Fruit fly (Drosophila melanogaster) whole organism, embryonic: ENCODE results near the gene DCTN1-p150.
A peak's percentile ranks its signal among the peaks of the same experiment; 100 is the strongest.

Source experiments
- ATbp ChIP-seq: fragments of 200-800 bp; sonication (Bioruptor generic); optimal IDR thresholded peaks from 2 replicates; lab custom pipeline; 2017; ENCODE audit warnings: missing biosample characterization, mild to moderate bottlenecking, missing genetic modification characterization, missing genetic modification reagents
- Awh ChIP-seq: fragments of 200-800 bp; sonication (Bioruptor generic); IDR thresholded peaks from 2 replicates; pipeline ENCODE4, ENCODE4 v1.3.6; 2022; ENCODE audit warnings: missing biosample characterization, missing genetic modification characterization
- CG12391 ChIP-seq: fragments of 200-800 bp; sonication (Bioruptor generic); optimal IDR thresholded peaks from 3 replicates; lab custom pipeline; 2018; ENCODE audit warnings: missing biosample characterization, mild to moderate bottlenecking, missing genetic modification characterization, moderate library complexity
- CG12769 ChIP-seq: fragments of 200-800 bp; sonication (Bioruptor generic); optimal IDR thresholded peaks from 2 replicates; lab custom pipeline; 2019; ENCODE audit warnings: missing biosample characterization, mild to moderate bottlenecking, missing genetic modification characterization, moderate library complexity
- CG13424 ChIP-seq: fragments of 200-800 bp; sonication (Bioruptor generic); optimal IDR thresholded peaks from 2 replicates; lab custom pipeline; 2019; ENCODE audit warnings: missing biosample characterization, mild to moderate bottlenecking, missing genetic modification characterization, moderate library complexity
- CG14441 ChIP-seq: fragments of 200-800 bp; sonication (Bioruptor generic); IDR thresholded peaks from 2 replicates; pipeline ENCODE4 v1.3.6; 2022; ENCODE audit warnings: missing biosample characterization, missing genetic modification characterization
- CG14710 ChIP-seq: fragments of 200-800 bp; sonication (Bioruptor generic); optimal IDR thresholded peaks from 3 replicates; lab custom pipeline; 2019; ENCODE audit warnings: missing biosample characterization, mild to moderate bottlenecking, missing genetic modification characterization, moderate library complexity
- CG15269 ChIP-seq: fragments of 200-800 bp; sonication (Bioruptor generic); optimal IDR thresholded peaks from 2 replicates; lab custom pipeline; 2018; ENCODE audit warnings: missing biosample characterization, mild to moderate bottlenecking, missing genetic modification characterization, moderate library complexity
- CG1603 ChIP-seq: fragments of 200-800 bp; sonication (Bioruptor generic); optimal IDR thresholded peaks from 2 replicates; lab custom pipeline; 2019; ENCODE audit warnings: missing biosample characterization, mild to moderate bottlenecking, missing genetic modification characterization, moderate library complexity
- CG18262 ChIP-seq: fragments of 200-800 bp; optimal IDR thresholded peaks from 3 replicates; lab custom pipeline; 2019; ENCODE audit warnings: missing biosample characterization, mild to moderate bottlenecking, missing genetic modification characterization, moderate library complexity
- CG2678 ChIP-seq: fragments of 200-800 bp; sonication (Bioruptor generic); optimal IDR thresholded peaks from 3 replicates; lab custom pipeline; 2019; ENCODE audit warnings: missing biosample characterization, mild to moderate bottlenecking, missing genetic modification characterization, moderate library complexity
- CG2875 ChIP-seq: fragments of 200-800 bp; sonication (Bioruptor generic); optimal IDR thresholded peaks from 2 replicates; lab custom pipeline; 2017; ENCODE audit warnings: missing biosample characterization, mild to moderate bottlenecking, missing genetic modification characterization, missing genetic modification reagents
- CG3995 ChIP-seq: fragments of 200-800 bp; sonication (Bioruptor generic); optimal IDR thresholded peaks from 3 replicates; lab custom pipeline; 2016; ENCODE audit warnings: missing biosample characterization, missing genetic modification characterization
- CG4424 ChIP-seq: fragments of 200-800 bp; sonication (Bioruptor generic); optimal IDR thresholded peaks from 3 replicates; lab custom pipeline; 2016; ENCODE audit warnings: missing biosample characterization, missing genetic modification characterization
- CG4730 ChIP-seq: fragments of 200-800 bp; sonication (Bioruptor generic); IDR thresholded peaks from 2 replicates; pipeline ENCODE4 v1.3.6; 2022; ENCODE audit warnings: missing biosample characterization, missing genetic modification characterization
- CG6689 ChIP-seq: fragments of 200-800 bp; sonication (Bioruptor generic); IDR thresholded peaks from 2 replicates; pipeline ENCODE4 v1.3.6; 2022; ENCODE audit warnings: missing biosample characterization, missing genetic modification characterization
- CG7556 ChIP-seq: fragments of 200-800 bp; sonication (Bioruptor generic); optimal IDR thresholded peaks from 2 replicates; lab custom pipeline; 2017; ENCODE audit warnings: missing biosample characterization, mild to moderate bottlenecking, missing genetic modification characterization
- CG8281 ChIP-seq: fragments of 200-800 bp; sonication (Bioruptor generic); optimal IDR thresholded peaks from 2 replicates; lab custom pipeline; 2018; ENCODE audit warnings: missing biosample characterization, mild to moderate bottlenecking, missing genetic modification characterization, moderate library complexity
- CG9727 ChIP-seq: fragments of 200-800 bp; sonication (Bioruptor generic); optimal IDR thresholded peaks from 3 replicates; lab custom pipeline; 2017; ENCODE audit warnings: missing biosample characterization, mild to moderate bottlenecking, missing genetic modification characterization
- CoRest ChIP-seq: fragments of 200-800 bp; sonication (Bioruptor generic); optimal IDR thresholded peaks from 3 replicates; lab custom pipeline; 2018; ENCODE audit warnings: missing biosample characterization, mild to moderate bottlenecking, missing genetic modification characterization, moderate library complexity
- Drgx ChIP-seq: fragments of 200-800 bp; sonication (Bioruptor generic); IDR thresholded peaks from 2 replicates; pipeline ENCODE4 v1.3.6; 2022; ENCODE audit warnings: missing biosample characterization, missing genetic modification characterization
- Gsc ChIP-seq: fragments of 200-800 bp; sonication (Bioruptor generic); IDR thresholded peaks from 2 replicates; pipeline ENCODE4 v1.3.6; 2022; ENCODE audit warnings: missing biosample characterization, missing genetic modification characterization
- HLH3B ChIP-seq: fragments of 200-800 bp; sonication (Bioruptor generic); IDR thresholded peaks from 2 replicates; pipeline ENCODE4 v1.3.6; 2022; ENCODE audit warnings: missing biosample characterization, missing genetic modification characterization
- HLH54F ChIP-seq: fragments of 200-800 bp; sonication (Bioruptor generic); optimal IDR thresholded peaks from 3 replicates; lab custom pipeline; 2016; ENCODE audit warnings: missing biosample characterization, missing genetic modification characterization
- Meics ChIP-seq: fragments of 200-800 bp; sonication (Bioruptor generic); optimal IDR thresholded peaks from 2 replicates; lab custom pipeline; 2017; ENCODE audit warnings: missing biosample characterization, mild to moderate bottlenecking, missing genetic modification characterization
- NfI ChIP-seq: fragments of 200-800 bp; sonication (Bioruptor generic); optimal IDR thresholded peaks from 3 replicates; lab custom pipeline; 2018; ENCODE audit warnings: missing biosample characterization, mild to moderate bottlenecking, missing genetic modification characterization, moderate library complexity
- Pdp1 ChIP-seq, 2 experiments: fragments of 200-800 bp; sonication (Bioruptor generic); optimal IDR thresholded peaks; 3 replicates each; lab custom pipeline; 2016; ENCODE audit warnings: missing biosample characterization in 2 of 2, missing genetic modification characterization in 2 of 2, mild to moderate bottlenecking in 1 of 2, moderate library complexity in 1 of 2
- Sox102F ChIP-seq: fragments of 200-800 bp; sonication (Bioruptor generic); optimal IDR thresholded peaks from 2 replicates; lab custom pipeline; 2018; ENCODE audit warnings: missing biosample characterization, mild to moderate bottlenecking, missing genetic modification characterization, moderate library complexity
- Ssrp ChIP-seq: fragments of 200-800 bp; sonication (Bioruptor generic); optimal IDR thresholded peaks from 2 replicates; lab custom pipeline; 2018; ENCODE audit warnings: missing biosample characterization, mild to moderate bottlenecking, missing genetic modification characterization, moderate library complexity
- Xbp1 ChIP-seq: fragments of 200-800 bp; sonication (Bioruptor generic); optimal IDR thresholded peaks from 3 replicates; lab custom pipeline; 2016; ENCODE audit warnings: missing biosample characterization, mild to moderate bottlenecking, missing genetic modification characterization
- dimm ChIP-seq: fragments of 200-800 bp; sonication (Bioruptor generic); IDR thresholded peaks from 2 replicates; pipeline ENCODE4 v1.3.6; 2022; ENCODE audit warnings: missing biosample characterization, missing genetic modification characterization
- dmrt99B ChIP-seq: fragments of 200-800 bp; sonication (Bioruptor generic); optimal IDR thresholded peaks from 2 replicates; lab custom pipeline; 2018; ENCODE audit warnings: missing biosample characterization, mild to moderate bottlenecking, missing genetic modification characterization, moderate library complexity
- fd96Cb ChIP-seq: fragments of 200-800 bp; sonication (Bioruptor generic); optimal IDR thresholded peaks from 2 replicates; lab custom pipeline; 2018; ENCODE audit warnings: missing biosample characterization, mild to moderate bottlenecking, missing genetic modification characterization, moderate library complexity
- gcm ChIP-seq: fragments of 200-800 bp; sonication (Bioruptor generic); optimal IDR thresholded peaks from 2 replicates; lab custom pipeline; 2019; ENCODE audit warnings: missing biosample characterization, mild to moderate bottlenecking, missing genetic modification characterization, moderate library complexity
- ind ChIP-seq: fragments of 200-800 bp; sonication (Bioruptor generic); optimal IDR thresholded peaks from 3 replicates; lab custom pipeline; 2016; ENCODE audit warnings: missing biosample characterization, missing genetic modification characterization
- kay ChIP-seq: fragments of 200-800 bp; sonication (Bioruptor generic); optimal IDR thresholded peaks from 2 replicates; lab custom pipeline; 2016; ENCODE audit warnings: missing biosample characterization, missing genetic modification characterization
- lab ChIP-seq: fragments of 200-800 bp; sonication (Bioruptor generic); optimal IDR thresholded peaks from 3 replicates; lab custom pipeline; 2017; ENCODE audit warnings: missing biosample characterization, missing genetic modification characterization, mild to moderate bottlenecking, moderate library complexity, missing genetic modification reagents
- nmo ChIP-seq: fragments of 200-800 bp; sonication (Bioruptor generic); optimal IDR thresholded peaks from 2 replicates; lab custom pipeline; 2018; ENCODE audit warnings: missing biosample characterization, mild to moderate bottlenecking, missing genetic modification characterization, moderate library complexity
- prd ChIP-seq, 3 experiments: fragments of >200 bp in 2 of 3; fragments of 200-800 bp in 1 of 3; sonication (Bioruptor generic) in 1 of 3; optimal IDR thresholded peaks in 2 of 3; IDR thresholded peaks in 1 of 3; 2 replicates in 2 of 3; 3 replicates in 1 of 3; pipeline versions ENCODE4 v1.3.6 to Lab custom; 2017 to 2022; ENCODE audit warnings: missing biosample characterization in 1 of 3, missing genetic modification characterization in 1 of 3
- run ChIP-seq: fragments of 200-800 bp; sonication (Bioruptor generic); optimal IDR thresholded peaks from 3 replicates; lab custom pipeline; 2018; ENCODE audit warnings: missing biosample characterization, mild to moderate bottlenecking, missing genetic modification characterization
- sens ChIP-seq: fragments of 200-800 bp; sonication (Bioruptor generic); peaks from one replicate; lab custom pipeline; 2016; ENCODE audit warnings: missing biosample characterization, missing genetic modification characterization
- slbo ChIP-seq: fragments of 200-800 bp; sonication (Bioruptor generic); IDR thresholded peaks from 2 replicates; pipeline ENCODE4 v1.3.6; 2022; ENCODE audit warnings: missing biosample characterization, missing genetic modification characterization
- so ChIP-seq: fragments of 200-800 bp; sonication (Bioruptor generic); IDR thresholded peaks from 3 replicates; pipeline ENCODE4 v1.3.6; 2022; ENCODE audit warnings: missing biosample characterization, missing genetic modification characterization
- tio ChIP-seq: fragments of 200-800 bp; sonication (Bioruptor generic); optimal IDR thresholded peaks from 2 replicates; lab custom pipeline; 2017; ENCODE audit warnings: missing biosample characterization, missing genetic modification characterization, inconsistent platforms
- unpg ChIP-seq: fragments of 200-800 bp; sonication (Bioruptor generic); optimal IDR thresholded peaks from 3 replicates; lab custom pipeline; 2018; ENCODE audit warnings: missing biosample characterization, mild to moderate bottlenecking, missing genetic modification characterization, moderate library complexity
- wor ChIP-seq: fragments of 200-800 bp; sonication (Bioruptor generic); IDR thresholded peaks from 2 replicates; pipeline ENCODE4 v1.3.6; 2022; ENCODE audit warnings: missing biosample characterization, missing genetic modification characterization
- z ChIP-seq: fragments of 200-800 bp; sonication (Bioruptor generic); IDR thresholded peaks from 3 replicates; pipeline ENCODE4 v1.3.6; 2022; ENCODE audit warnings: missing biosample characterization, missing genetic modification characterization
- zen2 ChIP-seq: fragments of 200-800 bp; sonication (Bioruptor generic); IDR thresholded peaks from 3 replicates; pipeline ENCODE4 v1.3.6; 2022; ENCODE audit warnings: missing biosample characterization, missing genetic modification characterization; ENCODE audit not compliant: partially characterized antibody

DCTN1-p150 gene

DNA sequence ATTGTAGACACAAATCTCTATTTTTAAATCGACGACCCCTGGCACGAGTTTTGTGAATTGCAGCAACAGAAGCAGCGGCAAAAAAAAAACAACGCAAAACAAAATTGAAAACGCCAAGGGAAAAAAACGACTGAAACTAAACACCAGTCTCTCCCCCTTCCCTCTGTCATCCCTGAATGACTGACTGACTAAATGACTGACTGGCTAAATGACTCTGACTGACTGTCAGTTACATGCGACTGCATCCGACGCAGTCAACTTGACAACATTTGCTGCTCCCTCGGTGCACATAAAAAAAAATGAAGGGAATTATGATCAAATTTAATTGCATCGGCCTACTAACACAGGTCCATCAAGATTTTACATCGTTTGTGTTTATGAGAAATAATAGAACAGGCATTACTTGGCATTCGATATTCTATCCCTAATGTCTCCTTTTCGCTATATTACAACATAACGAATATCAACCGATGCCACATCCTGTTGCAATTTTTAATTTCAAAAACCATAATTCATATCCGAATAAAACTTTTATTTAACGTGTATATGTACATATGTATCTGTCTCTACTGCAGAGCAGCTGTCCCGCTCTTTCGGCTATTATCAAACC is 11.5 kb upstream of the DCTN1-p150 start:
- peak; percentile 35; the same call in 1 of the 2 replicates for TF ChIP-seq CG14441
- TF ChIP-seq ATbp: peak; percentile 53
- peak; percentile 7 for TF ChIP-seq Xbp1
- TF ChIP-seq CG2678 (tag; lab: Kevin White, UChicago): peak; percentile 58
- TF ChIP-seq dimm (GFP tag; lab: Robert Waterston, UW): no peak
- peak; percentile 91 for TF ChIP-seq CG8281 (tag; lab: Kevin White, UChicago)
- peak; percentile 44 for TF ChIP-seq HLH3B (GFP tag; lab: Robert Waterston, UW)
- TF ChIP-seq zen2 (GFP tag; lab: Robert Waterston, UW): no peak
- no peak for TF ChIP-seq HLH54F
- TF ChIP-seq fd96Cb (tag; lab: Kevin White, UChicago): peak; percentile 62
- TF ChIP-seq CG7556 (GFP tag; lab: Kevin White, UChicago): peak; percentile 44
- peak in 1 of 2 experiments; percentile 27 for TF ChIP-seq Pdp1 (GFP tag; optimal IDR thresholded peaks at IDR 0.05; lab: Kevin White, UChicago)
- peak; percentile 38 for TF ChIP-seq Ssrp (tag; lab: Kevin White, UChicago)
- no peak for TF ChIP-seq z (GFP tag; lab: Robert Waterston, UW)
- TF ChIP-seq CG2875: peak; percentile 16
- peak; percentile 52 for TF ChIP-seq CG1603 (tag; lab: Kevin White, UChicago)
- TF ChIP-seq CG3995 (GFP tag; lab: Kevin White, UChicago): no peak
- TF ChIP-seq NfI (GFP tag; lab: Kevin White, UChicago): peak; percentile 5
- TF ChIP-seq dmrt99B (tag; lab: Kevin White, UChicago): peak; percentile 83
- peak; percentile 45 for TF ChIP-seq CG9727 (GFP tag; lab: Kevin White, UChicago)
- peak; percentile 34 for TF ChIP-seq CG13424 (tag; lab: Kevin White, UChicago)
- no peak for TF ChIP-seq slbo
- peak; percentile 40 for TF ChIP-seq unpg (GFP tag; lab: Kevin White, UChicago)
- TF ChIP-seq Gsc (GFP tag; lab: Robert Waterston, UW): no peak
- peak; percentile 11 for TF ChIP-seq tio (GFP tag; lab: Kevin White, UChicago)
- TF ChIP-seq Meics (GFP tag; lab: Kevin White, UChicago): no peak
- no peak for TF ChIP-seq kay (GFP tag; lab: Kevin White, UChicago)
- TF ChIP-seq CoRest: peak; percentile 19
- TF ChIP-seq CG6689 (GFP tag; lab: Robert Waterston, UW): peak; percentile 38; the same call in 1 of the 2 replicates
- peak; percentile 30 for TF ChIP-seq CG12391 (tag; lab: Kevin White, UChicago)
- peak; percentile 24 for TF ChIP-seq ind (GFP tag; lab: Kevin White, UChicago)
- peak; percentile 19 for TF ChIP-seq CG18262 (tag; lab: Kevin White, UChicago)
- TF ChIP-seq lab (GFP tag; lab: Kevin White, UChicago): peak; percentile 4
- peak; percentile 18 for TF ChIP-seq gcm (GFP tag; lab: Kevin White, UChicago)
- no peak for TF ChIP-seq Awh (GFP tag; lab: Robert Waterston, UW)
- no peak for TF ChIP-seq wor (GFP tag; lab: Robert Waterston, UW)
- TF ChIP-seq sens (GFP tag; lab: Kevin White, UChicago): peak; percentile 91
- TF ChIP-seq CG4730 (GFP tag; lab: Robert Waterston, UW): 0 out of 2 replicates have a peak, but pooled peaks have one; percentile 9
- TF ChIP-seq run (tag; lab: Kevin White, UChicago): peak; percentile 18
- TF ChIP-seq Sox102F (GFP tag; lab: Kevin White, UChicago): peak; percentile 62
- no peak for TF ChIP-seq prd (optimal IDR thresholded peaks at IDR 0.05; lab: Kevin White, UChicago)
- peak; percentile 50; the same call in 1 of the 3 replicates for TF ChIP-seq prd (GFP tag; IDR thresholded peaks at IDR 0.05; lab: Robert Waterston, UW)
- peak; percentile 4 for TF ChIP-seq CG12769 (tag; lab: Kevin White, UChicago)
- TF ChIP-seq so (GFP tag; lab: Robert Waterston, UW): peak; percentile 12; the same call in 1 of the 3 replicates
- TF ChIP-seq CG14710 (tag; lab: Kevin White, UChicago): peak; percentile 22
- peak; percentile 16 for TF ChIP-seq CG15269 (tag; lab: Kevin White, UChicago)
- peak; percentile 32 for TF ChIP-seq CG4424
- TF ChIP-seq Drgx (GFP tag; lab: Robert Waterston, UW): peak; percentile 47
- TF ChIP-seq nmo (GFP tag; lab: Kevin White, UChicago): peak; percentile 78
